Fruit fly (Drosophila melanogaster) whole organism, wandering third instar larva: ENCODE measurements around the gene CG7675.

Experiments
- Abd-B ChIP-seq: fragments of >200 bp; optimal IDR thresholded peaks from 2 replicates; lab custom pipeline; 2017; ENCODE audit warnings: missing biosample characterization, missing genetic modification characterization
- CG32264 ChIP-seq: fragments of 200-800 bp; sonication (Bioruptor generic); optimal IDR thresholded peaks from 2 replicates; lab custom pipeline; 2016; ENCODE audit warnings: missing biosample characterization, missing genetic modification characterization
- HLH106 ChIP-seq: fragments of 200-800 bp; optimal IDR thresholded peaks from 3 replicates; lab custom pipeline; 2019; ENCODE audit warnings: missing biosample characterization, mild to moderate bottlenecking, missing genetic modification characterization, moderate library complexity
- Jra ChIP-seq: sonication (Bioruptor generic); optimal IDR thresholded peaks from 2 replicates; lab custom pipeline; 2016; ENCODE audit warnings: missing biosample characterization, missing genetic modification characterization
- Myc ChIP-seq: fragments of >200 bp; optimal IDR thresholded peaks from 2 replicates; lab custom pipeline; 2017
- Vsx2 ChIP-seq: fragments of 200-300, 225-300 bp; sonication (Bioruptor generic); optimal IDR thresholded peaks from 2 replicates; lab custom pipeline; 2018; ENCODE audit warnings: missing biosample characterization, missing genetic modification characterization; ENCODE audit not compliant: partially characterized antibody
- brk ChIP-seq: fragments of 200-800 bp; sonication (Bioruptor generic); optimal IDR thresholded peaks from 2 replicates; lab custom pipeline; 2016; ENCODE audit warnings: missing biosample characterization, mild to moderate bottlenecking, missing genetic modification characterization
- h ChIP-seq: fragments of 200-800 bp; sonication (Bioruptor generic); optimal IDR thresholded peaks from 3 replicates; lab custom pipeline; 2016; ENCODE audit warnings: missing biosample characterization, mild to moderate bottlenecking, missing genetic modification characterization
- sv ChIP-seq: fragments of 200-800 bp; sonication (Bioruptor generic); optimal IDR thresholded peaks from 3 replicates; lab custom pipeline; 2016; ENCODE audit warnings: missing biosample characterization, missing genetic modification characterization

DNA sequence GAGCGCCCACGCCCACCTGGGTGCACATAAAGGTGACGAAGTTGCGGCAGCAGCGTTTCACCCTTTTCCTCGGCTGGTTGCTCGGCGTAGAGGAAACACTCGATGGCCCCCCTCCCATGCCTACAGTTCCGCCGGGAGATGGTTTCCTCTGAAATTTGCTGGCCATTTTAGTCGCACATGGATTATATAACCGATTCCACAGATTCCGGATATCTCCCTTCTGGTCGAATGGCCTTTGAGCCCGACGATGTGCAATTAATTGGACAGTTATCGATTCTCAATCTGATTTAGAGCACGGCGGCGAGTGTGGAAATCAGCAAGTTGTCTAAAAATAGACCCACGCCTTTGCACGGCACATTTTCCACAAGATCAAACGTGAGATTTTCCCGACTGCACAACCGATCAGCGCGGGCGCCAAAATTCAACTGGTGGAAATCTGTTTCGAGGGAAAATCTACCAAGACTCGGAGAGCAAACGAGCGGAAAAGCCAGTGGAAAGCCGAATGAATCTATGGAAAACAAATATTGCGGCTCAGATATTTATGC is 30.3 kb upstream of the CG7675 start, which contains the start of gene CG10864:
- no peak for TF ChIP-seq Vsx2 (GFP tag; lab: Kevin White, UChicago)
- no peak for TF ChIP-seq Abd-B (GFP tag; lab: Kevin White, UChicago)
- no peak for TF ChIP-seq Myc (lab: Kevin White, UChicago)
- no peak for TF ChIP-seq Jra (GFP tag; lab: Kevin White, UChicago)
- no peak for TF ChIP-seq CG32264 (GFP tag; lab: Kevin White, UChicago)
- TF ChIP-seq HLH106: no peak
- no peak for TF ChIP-seq h (GFP tag; lab: Kevin White, UChicago)
- TF ChIP-seq brk (GFP tag; lab: Kevin White, UChicago): no peak
- no peak for TF ChIP-seq sv (GFP tag; lab: Kevin White, UChicago)
